Worm (Caenorhabditis elegans): ENCODE measurements around the gene F26D2.3.

DNA sequence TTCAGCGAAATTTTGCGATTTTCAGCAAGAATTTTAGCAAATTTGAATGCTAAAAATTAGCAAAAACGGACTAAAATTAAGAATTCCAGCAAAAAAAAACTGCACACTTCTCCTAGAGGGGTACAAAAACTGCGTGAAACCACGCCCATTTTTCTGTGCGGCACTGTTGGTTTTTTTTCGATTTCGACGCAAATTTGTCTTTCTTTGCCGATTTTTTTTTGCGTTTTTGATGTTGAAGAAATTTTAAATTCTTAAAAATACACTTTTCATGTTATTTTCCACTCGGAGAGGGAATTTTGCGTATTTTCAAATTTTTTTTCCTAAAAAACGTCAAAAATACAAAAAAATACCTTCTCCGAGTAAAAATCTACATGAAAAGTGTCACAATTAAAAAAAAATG lies 3.8 kb upstream of the F26D2.3 start, which contains the start of gene syp-1:
- TF ChIP-seq T22C8.4 (GFP tag; IDR thresholded peaks at IDR 0.05) (no peak), med-1 (GFP tag; optimal IDR thresholded peaks at IDR 0.05; ENCODE audit: insufficient read depth) (no peak), flt-1 (GFP tag; IDR thresholded peaks at IDR 0.05) (no peak), ref-1 (GFP tag; conservative IDR thresholded peaks at IDR 0.05) (no peak), tab-1 (GFP tag; IDR thresholded peaks at IDR 0.05) (no peak), cog-1 (tag; optimal IDR thresholded peaks at IDR 0.05) (no peak)

Measured in whole organism, midembryonic.